Worm (Caenorhabditis elegans) whole organism, midembryonic: Measurements from ENCODE around the gene bgal-1.

Experiments used
- T22C8.4 ChIP-seq: fragments of 200-800 bp; sonication (Bioruptor generic); IDR thresholded peaks from 2 replicates; pipeline ENCODE4 v1.3.6; 2022; ENCODE audit warnings: missing genetic modification characterization, missing compliant biosample characterization
- cog-1 ChIP-seq: sonication (generic microtip); optimal IDR thresholded peaks from 2 replicates; lab custom pipeline; 2016; ENCODE audit warnings: missing genetic modification characterization, missing compliant biosample characterization
- flt-1 ChIP-seq: fragments of 200-800 bp; sonication (Bioruptor generic); IDR thresholded peaks from 2 replicates; pipeline ENCODE4 v1.3.6; 2022; ENCODE audit warnings: missing genetic modification characterization, missing compliant biosample characterization
- klf-2 ChIP-seq: fragments of 200-800 bp; sonication (Bioruptor generic); conservative IDR thresholded peaks from 2 replicates; pipeline ENCODE4 v1.3.6; 2022; ENCODE audit warnings: missing genetic modification reagents, missing genetic modification characterization, missing compliant biosample characterization
- med-1 ChIP-seq: sonication (generic microtip); optimal IDR thresholded peaks from 2 replicates; lab custom pipeline; 2017; ENCODE audit warnings: missing genetic modification characterization, mild to moderate bottlenecking, missing compliant biosample characterization, antibody characterized with exemption, missing genetic modification reagents; ENCODE audit not compliant: insufficient read depth
- ref-1 ChIP-seq: fragments of 200-800 bp; sonication (Bioruptor generic); conservative IDR thresholded peaks from 2 replicates; pipeline ENCODE4 v1.3.6; 2022; ENCODE audit warnings: missing genetic modification reagents, missing genetic modification characterization, missing compliant biosample characterization
- tab-1 ChIP-seq: fragments of 200-800 bp; sonication (Bioruptor generic); IDR thresholded peaks from 2 replicates; pipeline ENCODE4 v1.3.6; 2022; ENCODE audit warnings: missing genetic modification characterization, missing compliant biosample characterization
- ztf-23 ChIP-seq: fragments of 200-800 bp; sonication (Bioruptor generic); IDR thresholded peaks from 2 replicates; pipeline ENCODE4 v1.3.6; 2022; ENCODE audit warnings: missing genetic modification reagents, missing genetic modification characterization, missing compliant biosample characterization
- ztf-29 ChIP-seq: fragments of 200-800 bp; sonication (Bioruptor generic); IDR thresholded peaks from 2 replicates; pipeline ENCODE4 v1.3.6; 2022; ENCODE audit warnings: missing genetic modification reagents, missing genetic modification characterization, missing compliant biosample characterization

Gene bgal-1

DNA sequence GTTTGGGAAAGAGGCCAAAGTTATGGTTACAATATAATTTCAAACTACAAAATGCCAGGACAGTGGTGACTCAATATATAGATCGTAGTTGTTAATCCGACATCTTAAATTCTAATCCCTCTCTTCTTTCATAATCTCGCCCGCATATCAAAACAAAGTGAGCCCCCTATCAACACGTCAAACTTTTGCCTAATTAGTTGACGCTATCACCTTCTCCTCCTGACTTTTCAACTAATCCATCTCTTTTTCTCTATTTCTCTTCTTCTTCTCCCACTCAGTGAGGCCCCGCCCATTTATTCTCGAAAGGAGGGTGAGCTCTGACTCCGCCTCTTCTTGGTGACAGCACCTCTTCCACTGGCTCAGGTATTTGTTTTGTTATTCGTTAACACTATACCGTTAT, 14.5 kb downstream of the bgal-1 start:
- TF ChIP-seq klf-2 (no peak), flt-1 (GFP tag; lab: Robert Waterston, UW) (no peak), tab-1 (no peak), med-1 (GFP tag; lab: Kevin White, UChicago) (no peak), T22C8.4 (GFP tag; lab: Robert Waterston, UW) (no peak), ztf-29 (GFP tag; lab: Robert Waterston, UW) (no peak), ztf-23 (GFP tag; lab: Robert Waterston, UW) (no peak), cog-1 (tag; lab: Kevin White, UChicago) (no peak)

DNA sequence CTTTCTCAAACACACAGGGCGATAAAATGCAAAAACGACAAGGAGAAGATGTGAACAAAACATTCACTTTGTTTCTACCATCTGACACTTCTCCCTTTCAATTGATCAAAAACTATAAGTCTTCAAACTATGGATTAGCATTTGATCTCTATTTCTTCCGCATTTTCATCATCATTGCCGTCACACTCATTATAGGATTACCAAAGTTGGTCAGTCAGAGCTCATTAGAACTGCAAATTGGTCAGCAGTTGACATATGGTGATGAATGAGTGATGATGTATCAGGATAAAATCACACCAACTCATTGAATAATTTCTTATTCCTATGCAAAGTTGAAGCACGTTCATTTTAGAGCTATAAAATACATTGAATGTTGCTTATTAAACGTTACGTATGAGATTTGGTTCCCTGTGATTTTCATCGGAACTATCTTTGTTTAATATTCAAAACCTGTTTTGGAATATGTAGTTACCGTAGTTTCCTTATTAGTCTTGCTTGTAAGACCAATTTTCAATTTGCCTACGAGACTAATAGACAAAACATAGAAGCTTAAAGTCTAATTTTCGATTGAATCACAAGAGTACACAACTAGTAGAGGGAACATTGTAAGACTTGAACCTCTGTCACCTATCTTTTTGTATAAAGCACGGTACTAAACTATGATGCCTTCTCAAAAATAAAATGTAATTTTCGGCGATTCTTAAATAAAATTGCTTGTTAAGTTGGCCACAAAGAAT, 16.2 kb downstream of the bgal-1 start:
- TF ChIP-seq ztf-29 (GFP tag; lab: Robert Waterston, UW) (no peak), cog-1 (tag; lab: Kevin White, UChicago) (no peak), med-1 (GFP tag; lab: Kevin White, UChicago) (no peak), klf-2 (no peak), ref-1 (GFP tag; lab: Robert Waterston, UW) (no peak), T22C8.4 (GFP tag; lab: Robert Waterston, UW) (no peak), tab-1 (no peak), ztf-23 (GFP tag; lab: Robert Waterston, UW) (no peak), flt-1 (GFP tag; lab: Robert Waterston, UW) (no peak)

DNA sequence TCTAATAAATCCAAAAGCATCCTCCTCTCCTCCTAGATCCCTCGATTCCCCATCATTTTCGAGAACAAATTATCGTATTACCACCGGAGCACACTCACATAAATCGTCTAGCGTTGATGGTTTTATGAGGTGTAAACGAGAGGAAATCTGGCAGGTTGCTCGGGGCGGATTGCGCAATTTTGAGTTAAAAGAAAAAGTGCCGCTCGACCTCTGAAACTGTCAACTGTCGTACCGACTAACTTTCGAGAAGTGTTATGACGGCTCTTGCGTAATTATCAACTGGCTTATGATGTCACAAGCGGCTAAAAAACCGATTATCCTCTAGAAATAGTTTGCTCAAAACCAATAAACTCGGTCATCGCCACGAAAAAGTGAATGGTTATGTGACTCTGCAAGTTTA, 19.4 kb downstream of the bgal-1 start:
- TF ChIP-seq ztf-23 (GFP tag; lab: Robert Waterston, UW), result no peak
- no peak for TF ChIP-seq ztf-29 (GFP tag; lab: Robert Waterston, UW)
- TF ChIP-seq flt-1 (GFP tag; lab: Robert Waterston, UW), result no peak
- TF ChIP-seq klf-2, result no peak
- no peak for TF ChIP-seq T22C8.4 (GFP tag; lab: Robert Waterston, UW)
- no peak for TF ChIP-seq tab-1
- TF ChIP-seq cog-1 (tag; lab: Kevin White, UChicago), result no peak
- no peak for TF ChIP-seq med-1 (GFP tag; lab: Kevin White, UChicago)
- TF ChIP-seq ref-1 (GFP tag; lab: Robert Waterston, UW), result no peak

DNA sequence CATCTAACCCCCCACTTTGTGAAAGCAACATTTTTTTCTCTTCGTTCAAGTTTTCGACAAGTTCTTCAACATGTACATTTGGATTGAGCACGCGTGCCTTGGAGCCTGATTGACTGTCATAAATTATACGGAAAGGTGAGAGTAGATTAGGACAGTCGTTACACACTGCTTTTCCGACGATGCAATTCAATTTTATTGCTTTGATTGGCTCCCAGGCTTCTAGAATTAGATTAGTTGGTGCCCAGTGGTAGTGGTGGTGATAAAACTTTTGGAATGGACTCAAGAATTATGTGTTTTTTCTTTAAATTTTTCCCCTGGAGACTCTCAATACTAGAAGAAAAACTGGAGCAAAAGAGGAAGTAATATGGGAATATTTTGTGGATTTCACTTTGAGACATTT, 21.4 kb downstream of the bgal-1 start:
- TF ChIP-seq klf-2 (no peak), flt-1 (GFP tag; lab: Robert Waterston, UW) (no peak), cog-1 (tag; lab: Kevin White, UChicago) (no peak), ztf-29 (GFP tag; lab: Robert Waterston, UW) (no peak), tab-1 (no peak)

DNA sequence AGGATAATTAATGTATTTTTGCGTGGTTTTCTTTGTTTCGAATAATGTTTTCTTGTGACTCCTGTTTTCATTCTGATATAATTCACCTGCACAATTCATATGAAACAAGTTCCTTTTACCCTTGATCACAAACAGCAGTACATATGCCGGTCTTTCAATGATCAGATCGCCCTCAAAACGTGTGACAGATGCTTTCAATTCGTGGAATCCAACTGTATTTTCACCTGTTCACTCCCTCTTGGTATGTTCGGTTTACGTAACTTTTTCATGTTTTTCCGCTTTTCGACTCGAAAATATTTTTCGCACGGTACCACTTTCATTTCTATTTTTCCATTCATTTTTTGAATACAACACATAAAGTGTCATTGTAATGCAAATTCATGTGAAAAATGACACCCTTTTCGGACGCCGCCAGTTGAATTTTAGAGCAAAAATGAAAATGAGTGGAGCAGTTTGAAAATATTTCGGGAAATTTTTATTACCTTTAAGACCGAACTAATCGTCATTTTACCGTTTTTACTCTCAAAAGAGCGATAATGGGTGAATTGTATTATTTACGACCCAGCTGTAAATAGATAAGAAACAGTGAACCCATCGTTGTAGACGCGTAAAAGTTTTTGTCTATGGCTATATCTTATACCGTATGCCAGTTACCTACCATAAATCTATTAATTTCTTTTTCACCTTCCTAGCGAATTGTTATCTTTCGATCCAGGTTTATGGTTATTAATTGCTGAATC, 23.8 kb downstream of the bgal-1 start, which contains the start of gene K10D6.4:
TSS of gene K10D6.4 (plus strand) at position 100 of the 740 bp plus-strand sequence.
- TF ChIP-seq flt-1 (GFP tag; lab: Robert Waterston, UW), result no peak
- TF ChIP-seq med-1 (GFP tag; lab: Kevin White, UChicago), result no peak
- no peak for TF ChIP-seq ztf-29 (GFP tag; lab: Robert Waterston, UW)
- no peak for TF ChIP-seq klf-2
- no peak for TF ChIP-seq T22C8.4 (GFP tag; lab: Robert Waterston, UW)
- TF ChIP-seq tab-1, result no peak
- no peak for TF ChIP-seq cog-1 (tag; lab: Kevin White, UChicago)
- TF ChIP-seq ref-1 (GFP tag; lab: Robert Waterston, UW), result no peak
- no peak for TF ChIP-seq ztf-23 (GFP tag; lab: Robert Waterston, UW)

DNA sequence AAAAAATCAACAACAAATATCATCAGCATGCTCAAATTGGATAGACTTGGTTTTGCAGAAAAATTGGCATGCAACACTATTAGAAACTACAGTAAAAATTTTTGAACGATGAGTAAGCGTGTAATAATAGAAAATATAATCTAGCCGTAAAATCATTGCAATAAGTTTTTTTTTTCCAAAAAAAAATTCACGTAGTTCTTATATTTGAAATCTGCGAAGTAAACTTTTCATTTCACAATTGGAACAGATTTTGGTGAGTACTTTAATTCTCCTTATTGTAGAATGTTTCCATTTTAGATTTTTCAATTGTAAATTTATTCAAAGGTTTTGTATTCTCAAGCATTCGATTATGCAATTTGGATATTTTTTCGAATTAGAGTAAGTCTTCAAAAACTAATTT, 25.5 kb downstream of the bgal-1 start, which contains the start of gene K10D6.3:
TSS of gene K10D6.3 (plus strand) at position 301 of the 400 bp plus-strand sequence.
- TF ChIP-seq T22C8.4 (GFP tag; lab: Robert Waterston, UW), result no peak
- no peak for TF ChIP-seq ztf-29 (GFP tag; lab: Robert Waterston, UW)
- no peak for TF ChIP-seq cog-1 (tag; lab: Kevin White, UChicago)
- no peak for TF ChIP-seq med-1 (GFP tag; lab: Kevin White, UChicago)
- TF ChIP-seq ref-1 (GFP tag; lab: Robert Waterston, UW), result no peak
- TF ChIP-seq tab-1, result no peak
- no peak for TF ChIP-seq ztf-23 (GFP tag; lab: Robert Waterston, UW)
- TF ChIP-seq flt-1 (GFP tag; lab: Robert Waterston, UW), result no peak
- TF ChIP-seq klf-2, result no peak

DNA sequence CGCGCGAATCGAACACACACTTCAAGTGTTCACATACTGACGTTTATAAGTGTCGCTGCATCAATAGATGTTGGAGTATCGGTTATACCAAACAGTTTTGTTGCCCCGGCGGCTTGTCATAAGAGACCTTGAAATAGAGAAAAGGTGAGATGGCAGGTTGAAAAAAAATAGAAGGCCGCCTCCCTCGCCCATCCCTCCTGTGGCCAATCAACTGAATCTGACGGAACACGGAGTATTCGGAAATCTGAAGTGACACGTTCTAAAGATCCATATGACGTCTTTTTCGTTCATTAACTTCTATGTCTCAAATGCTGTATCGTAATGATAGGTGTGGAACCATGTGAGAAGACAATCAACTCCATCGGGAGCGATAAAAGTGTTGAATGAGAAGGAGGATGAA, 26.3 kb downstream of the bgal-1 start:
- TF ChIP-seq T22C8.4 (GFP tag; lab: Robert Waterston, UW) (no peak), ztf-23 (GFP tag; lab: Robert Waterston, UW) (no peak), ztf-29 (GFP tag; lab: Robert Waterston, UW) (no peak), klf-2 (no peak), cog-1 (tag; lab: Kevin White, UChicago) (no peak), tab-1 (no peak), med-1 (GFP tag; lab: Kevin White, UChicago) (no peak), ref-1 (GFP tag; lab: Robert Waterston, UW) (no peak), flt-1 (GFP tag; lab: Robert Waterston, UW) (no peak)

DNA sequence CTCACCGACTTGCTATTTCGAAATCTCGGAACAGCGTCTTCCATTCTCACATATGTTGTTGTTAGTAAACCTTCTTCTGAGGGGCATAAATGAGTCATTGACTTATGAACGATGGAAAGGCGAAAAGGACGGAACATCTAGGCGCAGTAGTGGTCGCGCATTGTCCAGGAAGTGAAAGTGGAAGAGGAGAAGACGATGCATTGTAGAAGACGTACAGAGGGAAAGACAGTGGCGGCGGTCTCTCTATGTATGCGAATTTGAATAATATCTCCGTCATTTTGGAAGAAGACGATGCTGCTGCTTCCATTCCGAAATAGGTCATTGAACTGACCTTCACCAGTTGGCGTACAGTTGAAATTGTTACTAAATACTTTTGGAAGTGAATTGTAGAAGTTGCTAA, 27.7 kb downstream of the bgal-1 start:
- TF ChIP-seq T22C8.4 (GFP tag; lab: Robert Waterston, UW) (no peak), med-1 (GFP tag; lab: Kevin White, UChicago) (no peak), cog-1 (tag; lab: Kevin White, UChicago) (no peak), klf-2 (no peak), ref-1 (GFP tag; lab: Robert Waterston, UW) (no peak), flt-1 (GFP tag; lab: Robert Waterston, UW) (no peak), tab-1 (no peak), ztf-29 (GFP tag; lab: Robert Waterston, UW) (no peak), ztf-23 (GFP tag; lab: Robert Waterston, UW) (no peak)
